Fruit fly (Drosophila melanogaster) whole organism: ENCODE data around the gene CG14891.

Experiments used
- EcR ChIP-seq, 2 experiments: fragments of >200 bp; optimal IDR thresholded peaks; 2 replicates each; lab custom pipeline; 2017; ENCODE audit warnings: missing biosample characterization in 2 of 2, missing genetic modification characterization in 2 of 2, missing genetic modification reagents in 2 of 2
- usp ChIP-seq: fragments of >200 bp; optimal IDR thresholded peaks from 2 replicates; lab custom pipeline; 2017; ENCODE audit warnings: missing biosample characterization, missing genetic modification characterization, mixed read lengths

DNA sequence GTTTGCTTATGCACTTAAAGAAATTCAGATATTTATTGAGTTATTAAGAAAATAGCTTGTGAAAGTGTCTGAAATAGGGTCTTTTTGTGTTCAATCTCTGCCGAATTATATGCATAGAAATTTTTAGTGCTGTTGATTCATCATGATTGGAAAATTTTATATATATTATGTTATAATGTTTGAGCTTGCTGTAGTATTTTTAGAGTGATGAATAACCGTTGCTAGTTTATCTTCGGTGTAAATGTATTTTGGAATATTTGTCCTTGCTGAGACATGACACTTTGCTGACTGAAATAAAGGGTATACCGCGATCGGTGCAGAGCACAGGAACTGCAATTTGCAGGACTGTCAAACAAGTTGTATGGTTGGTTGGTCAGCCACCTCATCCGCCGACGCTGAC, 29.4 kb upstream of the CG14891 start:
- no peak for TF ChIP-seq usp (GFP tag; lab: Kevin White, UChicago)
- no peak for TF ChIP-seq EcR (GFP tag; optimal IDR thresholded peaks at IDR 0.05; lab: Kevin White, UChicago)
